Worm (Caenorhabditis elegans): ENCODE results near the gene Y62H9A.5.

- TF ChIP-seq lin-13 (tag; optimal IDR thresholded peaks at IDR 0.05) (no peak), nhr-28 (tag; optimal IDR thresholded peaks at IDR 0.05) (no peak), snpc-4 (tag; optimal IDR thresholded peaks at IDR 0.05) (no peak), sem-2 (GFP tag; optimal IDR thresholded peaks at IDR 0.05) (no peak), hlh-1 (tag; optimal IDR thresholded peaks at IDR 0.05) (no peak), pha-4 (tag; optimal IDR thresholded peaks at IDR 0.05) (no peak), elt-3 (tag; optimal IDR thresholded peaks at IDR 0.05) (no peak), nhr-237 (tag; optimal IDR thresholded peaks at IDR 0.05) (no peak), mep-1 (tag; optimal IDR thresholded peaks at IDR 0.05) (no peak), nhr-12 (tag; optimal IDR thresholded peaks at IDR 0.05) (no peak)
Observed at ce11 chrX:11879871-11880270, 2.8 kb downstream of the Y62H9A.5 start, which contains the start of the genes Y62H9A.3 and Y62H9A.4.

All from whole organism, mixed stage, embryonic.